Fruit fly (Drosophila melanogaster): ENCODE results near the gene CG9109.

CG9109 gene

dm6 chr2L:6013071-6013417 lies 21.2 kb downstream of the CG9109 start:
- no peak for TF ChIP-seq CG8478 (optimal IDR thresholded peaks at IDR 0.05)
- no peak for TF ChIP-seq usp (GFP tag; optimal IDR thresholded peaks at IDR 0.05)
- no peak for TF ChIP-seq Dll (optimal IDR thresholded peaks at IDR 0.05)
- no peak for TF ChIP-seq EcR (GFP tag; optimal IDR thresholded peaks at IDR 0.05)
- no peak for TF ChIP-seq pan (optimal IDR thresholded peaks at IDR 0.05)
- TF ChIP-seq psq (optimal IDR thresholded peaks at IDR 0.05), result no peak

- no peak for TF ChIP-seq CG8478 (optimal IDR thresholded peaks at IDR 0.05)
- no peak for TF ChIP-seq EcR (GFP tag; optimal IDR thresholded peaks at IDR 0.05)
- TF ChIP-seq Dll (optimal IDR thresholded peaks at IDR 0.05), result no peak
- no peak for TF ChIP-seq psq (optimal IDR thresholded peaks at IDR 0.05)
These were observed 21.7 kb downstream of the CG9109 start, which contains the start of gene CG9098 for dm6 chr2L:6012303-6013070. Gene CG9098, minus strand, starts transcription at chr2L:6012338.

dm6 chr2L:6006508-6007232 lies 27.6 kb downstream of the CG9109 start, which contains the start of gene Gal:
Gene Gal, minus strand, starts transcription at chr2L:6006827.
- no peak for TF ChIP-seq EcR (GFP tag; optimal IDR thresholded peaks at IDR 0.05)
- TF ChIP-seq usp (GFP tag; optimal IDR thresholded peaks at IDR 0.05), result no peak

dm6 chr2L:6000065-6000464 lies 34.2 kb downstream of the CG9109 start, which contains the start of gene Tsp26A:
Gene Tsp26A, plus strand, starts transcription at chr2L:6000228.
- no peak for TF ChIP-seq CG8478 (optimal IDR thresholded peaks at IDR 0.05)
- TF ChIP-seq Dll (optimal IDR thresholded peaks at IDR 0.05), result no peak
- no peak for TF ChIP-seq psq (optimal IDR thresholded peaks at IDR 0.05)
- no peak for TF ChIP-seq pan (optimal IDR thresholded peaks at IDR 0.05)
- no peak for TF ChIP-seq usp (GFP tag; optimal IDR thresholded peaks at IDR 0.05)
- no peak for TF ChIP-seq EcR (GFP tag; optimal IDR thresholded peaks at IDR 0.05)

dm6 chr2L:5999247-5999646 lies 35.0 kb downstream of the CG9109 start, which contains the start of gene Kdm5:
Gene Kdm5, minus strand, starts transcription at chr2L:5999501.
- TF ChIP-seq EcR (GFP tag; optimal IDR thresholded peaks at IDR 0.05) (no peak), CG8478 (optimal IDR thresholded peaks at IDR 0.05) (no peak)

- TF ChIP-seq EcR (GFP tag; optimal IDR thresholded peaks at IDR 0.05), result no peak
- TF ChIP-seq pan (optimal IDR thresholded peaks at IDR 0.05), result no peak
- TF ChIP-seq Dll (optimal IDR thresholded peaks at IDR 0.05), result no peak
- TF ChIP-seq usp (GFP tag; optimal IDR thresholded peaks at IDR 0.05), result no peak
- TF ChIP-seq CG8478 (optimal IDR thresholded peaks at IDR 0.05), result no peak
- no peak for TF ChIP-seq psq (optimal IDR thresholded peaks at IDR 0.05)
These were observed 35.8 kb downstream of the CG9109 start for dm6 chr2L:5998383-5998782.

- TF ChIP-seq pan (optimal IDR thresholded peaks at IDR 0.05) (no peak), Dll (optimal IDR thresholded peaks at IDR 0.05) (peak; percentile 62)
These were observed 36.5 kb downstream of the CG9109 start for dm6 chr2L:5997609-5998229.

dm6 chr2L:5990447-5990846 lies 43.8 kb downstream of the CG9109 start:
- TF ChIP-seq Dll (optimal IDR thresholded peaks at IDR 0.05), result no peak
- TF ChIP-seq usp (GFP tag; optimal IDR thresholded peaks at IDR 0.05), result no peak
- no peak for TF ChIP-seq CG8478 (optimal IDR thresholded peaks at IDR 0.05)
- no peak for TF ChIP-seq pan (optimal IDR thresholded peaks at IDR 0.05)
- TF ChIP-seq psq (optimal IDR thresholded peaks at IDR 0.05), result no peak
- TF ChIP-seq EcR (GFP tag; optimal IDR thresholded peaks at IDR 0.05), result no peak

dm6 chr2L:5988115-5989092 lies 45.8 kb downstream of the CG9109 start:
- TF ChIP-seq psq (optimal IDR thresholded peaks at IDR 0.05), result no peak
- TF ChIP-seq Dll (optimal IDR thresholded peaks at IDR 0.05), result no peak
- TF ChIP-seq EcR (GFP tag; optimal IDR thresholded peaks at IDR 0.05), result no peak
- TF ChIP-seq pan (optimal IDR thresholded peaks at IDR 0.05), result no peak
- TF ChIP-seq CG8478 (optimal IDR thresholded peaks at IDR 0.05), result no peak
- no peak for TF ChIP-seq usp (GFP tag; optimal IDR thresholded peaks at IDR 0.05)

- no peak for TF ChIP-seq psq (optimal IDR thresholded peaks at IDR 0.05)
- no peak for TF ChIP-seq pan (optimal IDR thresholded peaks at IDR 0.05)
- no peak for TF ChIP-seq usp (GFP tag; optimal IDR thresholded peaks at IDR 0.05)
- TF ChIP-seq EcR (GFP tag; optimal IDR thresholded peaks at IDR 0.05), result no peak
- TF ChIP-seq Dll (optimal IDR thresholded peaks at IDR 0.05), result no peak
- no peak for TF ChIP-seq CG8478 (optimal IDR thresholded peaks at IDR 0.05)
These were observed 47.3 kb downstream of the CG9109 start for dm6 chr2L:5986940-5987339.

dm6 chr2L:5986094-5986493 lies 48.1 kb downstream of the CG9109 start, which contains the start of gene ifc:
Gene ifc, plus strand, starts transcription at chr2L:5986348.
- no peak for TF ChIP-seq psq (optimal IDR thresholded peaks at IDR 0.05)
- no peak for TF ChIP-seq Dll (optimal IDR thresholded peaks at IDR 0.05)
- TF ChIP-seq CG8478 (optimal IDR thresholded peaks at IDR 0.05), result no peak
- TF ChIP-seq pan (optimal IDR thresholded peaks at IDR 0.05), result no peak
- TF ChIP-seq usp (GFP tag; optimal IDR thresholded peaks at IDR 0.05), result no peak
- TF ChIP-seq EcR (GFP tag; optimal IDR thresholded peaks at IDR 0.05), result no peak

All from whole organism.